Fruit fly (Drosophila melanogaster): ENCODE results near the gene CG45676.

DNA sequence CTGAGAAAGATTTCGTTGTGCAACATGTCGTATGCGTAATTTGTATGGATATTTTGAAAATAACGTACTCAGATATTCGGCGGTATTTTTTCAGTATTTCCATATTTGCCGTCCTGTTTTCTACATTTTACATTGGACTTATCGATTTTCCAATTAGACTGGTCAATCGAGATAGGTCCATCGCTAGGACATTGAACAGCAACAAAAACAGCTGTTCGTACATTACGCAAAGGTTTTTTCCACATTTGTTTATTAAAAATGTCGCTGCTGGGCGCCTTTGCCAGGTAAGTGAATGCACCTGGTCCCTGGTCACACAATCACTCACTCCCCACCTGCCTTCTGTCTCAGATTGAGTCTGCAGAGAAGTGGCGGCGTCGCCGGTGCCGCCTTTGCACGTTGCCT is 11.0 kb upstream of the CG45676 start, which contains the start of gene mRpL40:
- TF ChIP-seq pan (optimal IDR thresholded peaks at IDR 0.05), result no peak
- no peak for TF ChIP-seq CG8478 (optimal IDR thresholded peaks at IDR 0.05)
- no peak for TF ChIP-seq EcR (GFP tag; optimal IDR thresholded peaks at IDR 0.05)
- TF ChIP-seq psq (optimal IDR thresholded peaks at IDR 0.05), result no peak
- no peak for TF ChIP-seq Dll (optimal IDR thresholded peaks at IDR 0.05)
- TF ChIP-seq usp (GFP tag; optimal IDR thresholded peaks at IDR 0.05), result no peak
